Worm (Caenorhabditis elegans) whole organism, L1 larva: ENCODE results near the gene T10B5.8.

Experiments used
- C04F5.9 ChIP-seq: sonication (generic microtip); optimal IDR thresholded peaks from 2 replicates; lab custom pipeline; 2016; ENCODE audit warnings: missing genetic modification characterization, missing compliant biosample characterization
- aha-1 ChIP-seq: fragments of 150-350 bp; optimal IDR thresholded peaks from 2 replicates; lab custom pipeline; 2014; ENCODE audit warnings: missing biosample characterization, missing genetic modification characterization
- alr-1 ChIP-seq: fragments of 200-800 bp; sonication (Bioruptor generic); optimal IDR thresholded peaks from 2 replicates; lab custom pipeline; 2018; ENCODE audit warnings: borderline replicate concordance, mild to moderate bottlenecking, missing genetic modification characterization, missing compliant biosample characterization
- aly-2 ChIP-seq: fragments of 150-350 bp; optimal IDR thresholded peaks from 2 replicates; lab custom pipeline; 2014; ENCODE audit warnings: missing biosample characterization, missing genetic modification characterization
- ceh-8 ChIP-seq: fragments of 200-800 bp; sonication (Bioruptor generic); optimal IDR thresholded peaks from 2 replicates; lab custom pipeline; 2018; ENCODE audit warnings: mild to moderate bottlenecking, missing genetic modification characterization, moderate library complexity, missing compliant biosample characterization
- ceh-82 ChIP-seq, 3 experiments: fragments of 150-350 bp in 1 of 3; sonication (generic microtip) in 2 of 3; optimal IDR thresholded peaks; 2 replicates each; lab custom pipeline; 2014 to 2017; ENCODE audit warnings: missing biosample characterization in 3 of 3, missing genetic modification characterization in 3 of 3
- ceh-88 ChIP-seq: fragments of 200-800 bp; sonication (Bioruptor generic); IDR thresholded peaks from 2 replicates; pipeline ENCODE4 v1.3.6; 2022; ENCODE audit warnings: missing genetic modification characterization, missing compliant biosample characterization
- ces-1 ChIP-seq: fragments of 150-350 bp; optimal IDR thresholded peaks from 2 replicates; lab custom pipeline; 2014; ENCODE audit warnings: missing biosample characterization, missing genetic modification reagents, missing genetic modification characterization
- dsc-1 ChIP-seq: sonication (generic microtip); optimal IDR thresholded peaks from 2 replicates; lab custom pipeline; 2016; ENCODE audit warnings: mild to moderate bottlenecking, missing genetic modification characterization, missing compliant biosample characterization
- egl-13 ChIP-seq: sonication (generic microtip); optimal IDR thresholded peaks from 2 replicates; lab custom pipeline; 2016; ENCODE audit warnings: missing genotype, missing genetic modification reagents, missing genetic modification characterization, missing compliant biosample characterization
- elt-2 ChIP-seq: sonication (generic microtip); optimal IDR thresholded peaks from 2 replicates; lab custom pipeline; 2016; ENCODE audit warnings: missing genetic modification characterization, mild to moderate bottlenecking, inconsistent platforms, missing compliant biosample characterization, missing genetic modification reagents
- ets-5 ChIP-seq: fragments of 200-800 bp; sonication (Bioruptor generic); IDR thresholded peaks from 2 replicates; pipeline ENCODE4 v1.3.6; 2022; ENCODE audit warnings: missing genetic modification characterization, missing compliant biosample characterization
- fkh-10 ChIP-seq: sonication (generic microtip); optimal IDR thresholded peaks from 2 replicates; lab custom pipeline; 2017; ENCODE audit warnings: missing biosample characterization, missing genetic modification reagents, missing genetic modification characterization
- fkh-4 ChIP-seq: sonication (generic microtip); optimal IDR thresholded peaks from 2 replicates; lab custom pipeline; 2016; ENCODE audit warnings: missing compliant biosample characterization, missing genetic modification characterization, borderline replicate concordance
- fkh-8 ChIP-seq: sonication (generic microtip); optimal IDR thresholded peaks from 2 replicates; lab custom pipeline; 2016; ENCODE audit warnings: mild to moderate bottlenecking, missing genetic modification characterization, missing compliant biosample characterization
- fos-1 ChIP-seq: fragments of 150-350 bp; optimal IDR thresholded peaks from 2 replicates; lab custom pipeline; 2014; ENCODE audit warnings: missing biosample characterization, missing genetic modification characterization
- grh-1 ChIP-seq: fragments of 200-800 bp; sonication (Bioruptor generic); IDR thresholded peaks from 2 replicates; pipeline ENCODE4 v1.3.6; 2022; ENCODE audit warnings: missing genetic modification reagents, missing genetic modification characterization, missing compliant biosample characterization
- irx-1 ChIP-seq: sonication (generic microtip); optimal IDR thresholded peaks from 2 replicates; lab custom pipeline; 2016; ENCODE audit warnings: missing genetic modification characterization, missing compliant biosample characterization
- isw-1 ChIP-seq: fragments of 200-800 bp; sonication (Bioruptor generic); IDR thresholded peaks from 2 replicates; pipeline ENCODE4 v1.3.6; 2022; ENCODE audit warnings: missing genetic modification characterization, missing compliant biosample characterization
- jun-1 ChIP-seq: fragments of 150-350 bp; optimal IDR thresholded peaks from 2 replicates; lab custom pipeline; 2014; ENCODE audit warnings: missing biosample characterization, missing genetic modification reagents, missing genetic modification characterization
- lin-15B ChIP-seq: fragments of 150-350 bp; sonication (generic microtip); optimal IDR thresholded peaks from 3 replicates; lab custom pipeline; 2014; ENCODE audit warnings: missing biosample characterization, missing genetic modification characterization
- lin-39 ChIP-seq: fragments of 150-350 bp; optimal IDR thresholded peaks from 2 replicates; lab custom pipeline; 2014; ENCODE audit warnings: missing biosample characterization, missing genetic modification reagents, missing genetic modification characterization
- lsy-2 ChIP-seq, 2 experiments: fragments of 150-350 bp; optimal IDR thresholded peaks; 2 replicates each; lab custom pipeline; 2014; ENCODE audit warnings: missing biosample characterization in 2 of 2, missing genetic modification characterization in 2 of 2
- mab-9 ChIP-seq: fragments of 200-800 bp; sonication (Bioruptor generic); IDR thresholded peaks from 2 replicates; pipeline ENCODE4 v1.3.6; 2022; ENCODE audit warnings: missing genetic modification reagents, missing genetic modification characterization, missing compliant biosample characterization
- mdl-1 ChIP-seq, 2 experiments: fragments of 150-350 bp; optimal IDR thresholded peaks; 2 replicates each; lab custom pipeline; 2014 to 2017; ENCODE audit warnings: missing biosample characterization in 2 of 2, missing genetic modification characterization in 2 of 2, inconsistent platforms in 1 of 2
- nhr-11 ChIP-seq: fragments of 150-350 bp; optimal IDR thresholded peaks from 2 replicates; lab custom pipeline; 2014; ENCODE audit warnings: missing biosample characterization, missing genetic modification characterization
- nhr-12 ChIP-seq: sonication (generic microtip); optimal IDR thresholded peaks from 2 replicates; lab custom pipeline; 2017; ENCODE audit warnings: missing biosample characterization, missing genetic modification characterization
- nhr-19 ChIP-seq: fragments of 200-800 bp; sonication (Bioruptor generic); conservative IDR thresholded peaks from 2 replicates; pipeline ENCODE4 v1.3.6; 2022; ENCODE audit warnings: missing genetic modification characterization, missing compliant biosample characterization
- nhr-20 ChIP-seq: sonication (generic microtip); optimal IDR thresholded peaks from 2 replicates; lab custom pipeline; 2016; ENCODE audit warnings: mild to moderate bottlenecking, missing genetic modification characterization, missing compliant biosample characterization
- nhr-237 ChIP-seq: fragments of 150-350 bp; optimal IDR thresholded peaks from 2 replicates; lab custom pipeline; 2014; ENCODE audit warnings: missing biosample characterization, missing genetic modification characterization
- nhr-47 ChIP-seq: sonication (generic microtip); optimal IDR thresholded peaks from 2 replicates; lab custom pipeline; 2016; ENCODE audit warnings: mild to moderate bottlenecking, missing genetic modification characterization, moderate library complexity, missing compliant biosample characterization
- nhr-71 ChIP-seq: sonication (generic microtip); optimal IDR thresholded peaks from 2 replicates; lab custom pipeline; 2016; ENCODE audit warnings: mild to moderate bottlenecking, missing genetic modification characterization, moderate library complexity, missing compliant biosample characterization
- nhr-76 ChIP-seq: sonication (generic microtip); optimal IDR thresholded peaks from 2 replicates; lab custom pipeline; 2017; ENCODE audit warnings: missing biosample characterization, missing genetic modification characterization
- nhr-77 ChIP-seq: fragments of 150-350 bp; optimal IDR thresholded peaks from 2 replicates; lab custom pipeline; 2014; ENCODE audit warnings: missing biosample characterization, missing genetic modification characterization
- nhr-84 ChIP-seq: sonication (generic microtip); optimal IDR thresholded peaks from 2 replicates; lab custom pipeline; 2017; ENCODE audit warnings: missing biosample characterization, missing genetic modification characterization
- nhr-85 ChIP-seq: sonication (generic microtip); peaks from one replicate; lab custom pipeline; 2016; ENCODE audit warnings: missing genetic modification characterization, inconsistent platforms, missing compliant biosample characterization
- pax-3 ChIP-seq: fragments of 200-800 bp; sonication (Bioruptor generic); optimal IDR thresholded peaks from 2 replicates; lab custom pipeline; 2018; ENCODE audit warnings: mild to moderate bottlenecking, missing genetic modification characterization, moderate library complexity, missing compliant biosample characterization
- skn-1 ChIP-seq: fragments of 150-350 bp; optimal IDR thresholded peaks from 2 replicates; lab custom pipeline; 2014; ENCODE audit warnings: missing biosample characterization, missing genetic modification characterization
- snpc-4 ChIP-seq: fragments of 150-350 bp; optimal IDR thresholded peaks from 2 replicates; lab custom pipeline; 2014; ENCODE audit warnings: missing biosample characterization, missing genetic modification characterization
- sox-4 ChIP-seq: sonication (generic microtip); optimal IDR thresholded peaks from 2 replicates; lab custom pipeline; 2016; ENCODE audit warnings: missing genetic modification characterization, missing compliant biosample characterization
- sptf-1 ChIP-seq: fragments of 150-350 bp; optimal IDR thresholded peaks from 2 replicates; lab custom pipeline; 2014; ENCODE audit warnings: missing biosample characterization, missing genetic modification characterization
- sup-37 ChIP-seq: fragments of 200-800 bp; sonication (Bioruptor generic); optimal IDR thresholded peaks from 2 replicates; lab custom pipeline; 2018; ENCODE audit warnings: mild to moderate bottlenecking, missing genetic modification characterization, missing compliant biosample characterization
- swsn-7 ChIP-seq: sonication (generic microtip); optimal IDR thresholded peaks from 2 replicates; lab custom pipeline; 2016; ENCODE audit warnings: missing genetic modification characterization, missing compliant biosample characterization
- tbx-2 ChIP-seq: sonication (generic microtip); optimal IDR thresholded peaks from 2 replicates; lab custom pipeline; 2016; ENCODE audit warnings: missing genetic modification characterization, missing compliant biosample characterization
- tlp-1 ChIP-seq: fragments of 150-350 bp; optimal IDR thresholded peaks from 2 replicates; lab custom pipeline; 2014; ENCODE audit warnings: missing biosample characterization, missing genetic modification characterization
- unc-130 ChIP-seq: fragments of 150-350 bp; optimal IDR thresholded peaks from 2 replicates; lab custom pipeline; 2017; ENCODE audit warnings: missing biosample characterization, missing genetic modification characterization, inconsistent platforms
- unc-62 ChIP-seq: fragments of 150-350 bp; optimal IDR thresholded peaks from 2 replicates; lab custom pipeline; 2014; ENCODE audit warnings: missing biosample characterization, missing genetic modification reagents, missing genetic modification characterization
- zip-4 ChIP-seq: fragments of 200-800 bp; sonication (Bioruptor generic); optimal IDR thresholded peaks from 2 replicates; lab custom pipeline; 2018; ENCODE audit warnings: mild to moderate bottlenecking, missing genetic modification characterization, moderate library complexity, missing compliant biosample characterization
- ztf-11 ChIP-seq, 2 experiments: sonication (generic microtip); optimal IDR thresholded peaks; 2 replicates each; lab custom pipeline; 2016 to 2017; ENCODE audit warnings: missing genetic modification characterization in 2 of 2, missing biosample characterization in 1 of 2, missing compliant biosample characterization in 1 of 2

Gene T10B5.8

ce11 chrV:1871768-1872296 is 30.0 kb downstream of the T10B5.8 start, which contains the start of the genes T10B5.4 and cct-7 (continued):
- TF ChIP-seq pax-3 (tag; lab: Kevin White, UChicago) (peak; percentile 82), nhr-71 (tag; lab: Kevin White, UChicago) (peak; percentile 92), aly-2 (tag; lab: Kevin White, UChicago) (no peak), ceh-82 (tag; optimal IDR thresholded peaks at IDR 0.05; lab: Kevin White, UChicago) (peak; percentile 66 to 95 (median 77)), egl-13 (peak; percentile 88), ces-1 (no peak), irx-1 (tag; lab: Kevin White, UChicago) (peak; percentile 61), C04F5.9 (tag; lab: Kevin White, UChicago) (no peak), nhr-237 (peak; percentile 73), tlp-1 (tag; lab: Kevin White, UChicago) (no peak), lsy-2 (tag; optimal IDR thresholded peaks at IDR 0.05; lab: Kevin White, UChicago) (peak; percentile 74 to 92), ceh-8 (no peak), alr-1 (tag; lab: Kevin White, UChicago) (no peak), snpc-4 (peak; percentile 78), mdl-1 (tag; optimal IDR thresholded peaks at IDR 0.05; lab: Kevin White, UChicago) (peak; percentile 26 to 75), dsc-1 (tag; lab: Kevin White, UChicago) (peak; percentile 74), sox-4 (tag; lab: Kevin White, UChicago) (peak; percentile 63), unc-130 (tag; lab: Kevin White, UChicago) (peak; percentile 48), nhr-76 (tag; lab: Kevin White, UChicago) (no peak), nhr-19 (GFP tag; lab: Robert Waterston, UW) (peak; percentile 55; the same call in 1 of the 2 replicates), fos-1 (tag; lab: Kevin White, UChicago) (peak; percentile 83), fkh-8 (tag; lab: Kevin White, UChicago) (peak; percentile 99), grh-1 (no peak), fkh-10 (peak; percentile 98), sup-37 (no peak), isw-1 (GFP tag; lab: Robert Waterston, UW) (peak; percentile 85), nhr-47 (tag; lab: Kevin White, UChicago) (peak; percentile 91), lin-15B (tag; lab: Kevin White, UChicago) (peak; percentile 93), tbx-2 (peak; percentile 84), ztf-11 (tag; optimal IDR thresholded peaks at IDR 0.05; lab: Kevin White, UChicago) (peak in 1 of 2 experiments; percentile 74), sptf-1 (tag; lab: Kevin White, UChicago) (no peak), fkh-4 (no peak), skn-1 (tag; lab: Kevin White, UChicago) (peak; percentile 92), swsn-7 (tag; lab: Kevin White, UChicago) (peak; percentile 85), nhr-11 (tag; lab: Kevin White, UChicago) (peak; percentile 57), nhr-85 (peak; percentile 74), zip-4 (GFP tag; lab: Kevin White, UChicago) (no peak), jun-1 (peak; percentile 80), nhr-84 (tag; lab: Kevin White, UChicago) (no peak), aha-1 (tag; lab: Kevin White, UChicago) (no peak), mab-9 (GFP tag; lab: Robert Waterston, UW) (peak; percentile 46), nhr-12 (no peak), unc-62 (GFP tag; lab: Kevin White, UChicago) (no peak), ceh-88 (GFP tag; lab: Robert Waterston, UW) (peak; percentile 44; the same call in 1 of the 2 replicates), ets-5 (GFP tag; lab: Robert Waterston, UW) (no peak), elt-2 (peak; percentile 31), nhr-77 (peak; percentile 87), nhr-20 (tag; lab: Kevin White, UChicago) (peak; percentile 84), lin-39 (tag; lab: Kevin White, UChicago) (no peak)
